Worm (Caenorhabditis elegans) whole organism, L4 larva: ENCODE measurements around the gene F59A1.12.

Source experiments
- F26F4.8 ChIP-seq: fragments of 200-800 bp; sonication (Bioruptor generic); conservative IDR thresholded peaks from 2 replicates; pipeline ENCODE4 v1.3.6; 2022; ENCODE audit warnings: missing genetic modification characterization, missing compliant biosample characterization
- F37D6.2 ChIP-seq: sonication (generic microtip); optimal IDR thresholded peaks from 2 replicates; lab custom pipeline; 2016; ENCODE audit warnings: mild to moderate bottlenecking, missing genetic modification characterization, missing compliant biosample characterization
- F44E2.7 ChIP-seq: fragments of 200-800 bp; sonication (Bioruptor generic); IDR thresholded peaks from 2 replicates; pipeline ENCODE4 v2.1.2; 2022; ENCODE audit warnings: missing genetic modification characterization, missing compliant biosample characterization
- R02D3.7 ChIP-seq: fragments of 150-350 bp; sonication (generic microtip); optimal IDR thresholded peaks from 3 replicates; lab custom pipeline; 2014; ENCODE audit warnings: missing biosample characterization, missing genetic modification characterization
- ZK337.2 ChIP-seq: fragments of 200-800 bp; sonication (Bioruptor generic); IDR thresholded peaks from 2 replicates; pipeline ENCODE4 v1.3.6; 2022; ENCODE audit warnings: missing genetic modification reagents, missing genetic modification characterization, missing compliant biosample characterization
- ama-1 ChIP-seq: fragments of 150-350 bp; optimal IDR thresholded peaks from 2 replicates; lab custom pipeline; 2014; ENCODE audit warnings: inconsistent platforms, mixed read lengths
- ceh-32 ChIP-seq: sonication (generic microtip); optimal IDR thresholded peaks from 2 replicates; lab custom pipeline; 2016; ENCODE audit warnings: mild to moderate bottlenecking, missing genetic modification characterization, missing compliant biosample characterization; ENCODE audit not compliant: poor library complexity
- ceh-44 ChIP-seq: fragments of 200-800 bp; sonication (Bioruptor generic); IDR thresholded peaks from 2 replicates; pipeline ENCODE4 v1.3.6; 2022; ENCODE audit warnings: missing genetic modification reagents, missing genetic modification characterization, missing compliant biosample characterization
- ceh-82 ChIP-seq: sonication (generic microtip); optimal IDR thresholded peaks from 2 replicates; lab custom pipeline; 2017; ENCODE audit warnings: missing biosample characterization, missing genetic modification characterization
- cey-2 ChIP-seq: sonication (generic microtip); optimal IDR thresholded peaks from 3 replicates; lab custom pipeline; 2017; ENCODE audit warnings: missing genetic modification characterization, mild to moderate bottlenecking, missing compliant biosample characterization, antibody characterized with exemption, borderline replicate concordance; ENCODE audit not compliant: insufficient read depth
- ctbp-1 ChIP-seq: fragments of 200-800 bp; sonication (Bioruptor generic); IDR thresholded peaks from 2 replicates; pipeline ENCODE4 v1.3.6; 2022; ENCODE audit warnings: missing genetic modification reagents, missing genetic modification characterization, missing compliant biosample characterization
- daf-19 ChIP-seq: fragments of 200-800 bp; sonication (Bioruptor generic); conservative IDR thresholded peaks from 2 replicates; pipeline ENCODE4 v1.3.6; 2022; ENCODE audit warnings: missing genetic modification characterization, missing compliant biosample characterization
- dmd-8 ChIP-seq: fragments of 200-800 bp; sonication (Bioruptor generic); IDR thresholded peaks from 2 replicates; pipeline ENCODE4 v1.3.6; 2022; ENCODE audit warnings: missing genetic modification characterization, missing compliant biosample characterization
- dmd-9 ChIP-seq: fragments of 200-800 bp; sonication (Bioruptor generic); IDR thresholded peaks from 2 replicates; pipeline ENCODE4 v1.3.6; 2022; ENCODE audit warnings: missing genetic modification reagents, missing genetic modification characterization, missing compliant biosample characterization
- duxl-1 ChIP-seq: sonication (generic microtip); optimal IDR thresholded peaks from 2 replicates; lab custom pipeline; 2016; ENCODE audit warnings: mild to moderate bottlenecking, missing genetic modification characterization, moderate library complexity, missing compliant biosample characterization; ENCODE audit not compliant: poor library complexity
- dve-1 ChIP-seq: sonication (generic microtip); optimal IDR thresholded peaks from 2 replicates; lab custom pipeline; 2017; ENCODE audit warnings: antibody characterized with exemption, mild to moderate bottlenecking, missing genetic modification characterization, missing compliant biosample characterization; ENCODE audit not compliant: insufficient read depth
- fkh-10 ChIP-seq: fragments of 150-350 bp; optimal IDR thresholded peaks from 2 replicates; lab custom pipeline; 2014; ENCODE audit warnings: missing biosample characterization, missing genetic modification reagents, missing genetic modification characterization
- gei-8 ChIP-seq: fragments of 200-800 bp; sonication (Bioruptor generic); optimal IDR thresholded peaks from 2 replicates; lab custom pipeline; 2018; ENCODE audit warnings: mild to moderate bottlenecking, missing genetic modification characterization, missing compliant biosample characterization
- jun-1 ChIP-seq: fragments of 150-350 bp; optimal IDR thresholded peaks from 2 replicates; lab custom pipeline; 2014; ENCODE audit warnings: missing biosample characterization, missing genetic modification reagents, missing genetic modification characterization
- lin-15B ChIP-seq: fragments of 150-350 bp; sonication (generic microtip); optimal IDR thresholded peaks from 3 replicates; lab custom pipeline; 2014; ENCODE audit warnings: missing biosample characterization, missing genetic modification characterization
- lin-29 ChIP-seq: fragments of 200-800 bp; sonication (Bioruptor generic); IDR thresholded peaks from 2 replicates; pipeline ENCODE4 v1.3.6; 2022; ENCODE audit warnings: missing genetic modification reagents, missing genetic modification characterization, missing compliant biosample characterization
- lin-39 ChIP-seq: fragments of 150-350 bp; optimal IDR thresholded peaks from 2 replicates; lab custom pipeline; 2014; ENCODE audit warnings: missing biosample characterization, missing genetic modification reagents, missing genetic modification characterization
- mdl-1 ChIP-seq, 2 experiments: fragments of 150-350 bp in 1 of 2; sonication (generic microtip) in 1 of 2; optimal IDR thresholded peaks; 2 replicates each; lab custom pipeline; 2014 to 2017; ENCODE audit warnings: missing biosample characterization in 2 of 2, missing genetic modification characterization in 2 of 2
- mdt-29 ChIP-seq: fragments of 200-800 bp; sonication (Bioruptor generic); IDR thresholded peaks from 2 replicates; pipeline ENCODE4 v1.3.6; 2022; ENCODE audit warnings: missing genetic modification reagents, missing genetic modification characterization, missing compliant biosample characterization
- nhr-10 ChIP-seq: fragments of 150-350 bp; optimal IDR thresholded peaks from 2 replicates; lab custom pipeline; 2014; ENCODE audit warnings: missing biosample characterization, missing genetic modification characterization
- nhr-102 ChIP-seq: sonication (generic microtip); optimal IDR thresholded peaks from 2 replicates; lab custom pipeline; 2016; ENCODE audit warnings: mild to moderate bottlenecking, missing genetic modification characterization, moderate library complexity, missing compliant biosample characterization
- nhr-11 ChIP-seq: fragments of 150-350 bp; optimal IDR thresholded peaks from 2 replicates; lab custom pipeline; 2014; ENCODE audit warnings: missing biosample characterization, missing genetic modification characterization
- nhr-237 ChIP-seq: sonication (generic microtip); optimal IDR thresholded peaks from 2 replicates; lab custom pipeline; 2017; ENCODE audit warnings: missing biosample characterization, missing genetic modification characterization
- pha-4 ChIP-seq, 2 experiments: fragments of 150-350 bp in 1 of 2; fragments of 200-800 bp in 1 of 2; sonication (Bioruptor generic) in 1 of 2; IDR thresholded peaks in 1 of 2; optimal IDR thresholded peaks in 1 of 2; 2 replicates each; pipeline versions ENCODE4 v1.3.6 to Lab custom; 2014 to 2022; ENCODE audit warnings: missing genetic modification characterization in 2 of 2, missing genetic modification reagents in 2 of 2, missing biosample characterization in 1 of 2, missing compliant biosample characterization in 1 of 2
- pqm-1 ChIP-seq: sonication (generic microtip); optimal IDR thresholded peaks from 2 replicates; lab custom pipeline; 2017; ENCODE audit warnings: missing biosample characterization, missing genetic modification characterization
- set-16 ChIP-seq: fragments of 200-800 bp; sonication (Bioruptor generic); IDR thresholded peaks from 2 replicates; pipeline ENCODE4 v1.3.6; 2022; ENCODE audit warnings: missing genetic modification reagents, missing genetic modification characterization, missing compliant biosample characterization
- tag-97 ChIP-seq: fragments of 200-800 bp; sonication (Bioruptor generic); IDR thresholded peaks from 2 replicates; pipeline ENCODE4 v1.3.6; 2022; ENCODE audit warnings: missing genetic modification characterization, missing compliant biosample characterization
- tra-1 ChIP-seq: fragments of 200-800 bp; sonication (Bioruptor generic); IDR thresholded peaks from 2 replicates; pipeline ENCODE4 v1.3.6; 2022; ENCODE audit warnings: missing genetic modification reagents, missing genetic modification characterization, missing compliant biosample characterization
- unc-130 ChIP-seq: sonication (generic microtip); optimal IDR thresholded peaks from 2 replicates; lab custom pipeline; 2016; ENCODE audit warnings: missing genetic modification reagents, missing genetic modification characterization, missing compliant biosample characterization
- ztf-11 ChIP-seq: fragments of 150-350 bp; optimal IDR thresholded peaks from 2 replicates; lab custom pipeline; 2014; ENCODE audit warnings: missing biosample characterization, missing genetic modification characterization

Gene F59A1.12

DNA sequence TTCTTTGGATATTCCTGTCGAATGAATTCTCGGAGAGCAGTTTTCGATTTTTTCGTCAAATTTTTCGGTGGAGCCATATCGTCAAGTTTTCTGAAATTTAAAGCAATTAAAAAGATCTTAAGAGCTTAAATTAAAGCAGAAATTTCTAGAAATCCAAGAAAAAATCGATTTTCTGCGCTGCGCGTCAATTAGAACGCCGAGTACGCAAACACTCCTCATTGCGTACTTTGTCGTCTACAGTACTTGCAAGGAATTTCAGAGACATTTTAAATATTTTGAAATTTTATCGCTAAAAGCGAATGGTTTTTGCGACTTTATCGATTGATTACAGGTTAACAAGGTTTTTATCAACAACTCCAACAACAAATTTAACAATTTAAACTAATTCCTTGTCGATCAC, 12.4 kb downstream of the F59A1.12 start:
- TF ChIP-seq nhr-102, result no peak
- no peak for TF ChIP-seq lin-15B (tag; lab: Kevin White, UChicago)
- no peak for TF ChIP-seq gei-8
- TF ChIP-seq pha-4 (GFP tag; IDR thresholded peaks at IDR 0.05; lab: Robert Waterston, UW), result no peak
- TF ChIP-seq pha-4 (tag; optimal IDR thresholded peaks at IDR 0.05; lab: Kevin White, UChicago), result no peak
- TF ChIP-seq cey-2 (tag; lab: Kevin White, UChicago), result no peak
- TF ChIP-seq mdl-1 (tag; optimal IDR thresholded peaks at IDR 0.05; lab: Kevin White, UChicago), result no peak

DNA sequence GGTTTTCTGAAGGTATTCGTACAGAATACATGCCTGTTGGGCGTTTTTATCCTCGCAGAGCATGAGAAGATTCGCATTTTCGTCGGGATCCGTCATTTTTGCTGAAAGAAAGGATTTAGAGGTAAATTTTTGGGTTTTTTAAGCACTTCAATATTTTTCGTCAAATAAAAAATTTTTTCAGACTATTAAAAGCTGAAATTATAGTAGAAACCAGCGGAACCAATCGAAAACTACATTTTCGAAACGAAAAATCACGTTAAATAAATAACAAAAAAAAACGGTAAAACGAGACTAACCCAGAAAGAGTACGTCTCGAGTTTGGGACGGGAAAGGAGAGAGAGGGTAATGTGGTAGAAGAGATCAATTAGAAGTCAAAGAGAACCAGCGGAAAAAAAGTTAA, 17.1 kb downstream of the F59A1.12 start, which contains the start of gene fbxa-192:
Gene fbxa-192, minus strand, starts transcription at position 101 of the 400 bp plus-strand sequence.
- TF ChIP-seq unc-130 (GFP tag; lab: Kevin White, UChicago), result no peak
- no peak for TF ChIP-seq ama-1 (lab: Kevin White, UChicago)

DNA sequence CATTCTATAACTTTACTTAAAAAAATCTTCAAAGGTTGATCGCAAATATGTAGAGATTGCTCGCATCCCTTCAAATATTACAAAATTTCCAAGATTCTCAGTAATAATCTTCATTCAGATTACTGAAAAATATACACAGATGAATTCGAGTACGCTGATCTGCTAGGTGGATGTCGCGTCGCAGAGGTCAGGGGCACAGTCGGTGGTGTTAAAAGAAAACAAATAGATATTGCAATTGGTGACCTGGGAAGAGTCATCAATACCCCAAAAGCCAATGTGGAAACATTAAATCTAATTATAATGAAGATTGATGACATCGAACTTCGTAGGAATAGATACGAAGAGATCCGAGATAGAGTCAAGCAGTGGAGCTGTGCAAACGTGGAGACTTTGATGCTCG, 39.0 kb downstream of the F59A1.12 start, which contains the start of gene F57G4.10:
Gene F57G4.10, plus strand, starts transcription at position 301 of the 400 bp plus-strand sequence.
- no peak for TF ChIP-seq ceh-32 (tag; lab: Kevin White, UChicago)
- TF ChIP-seq F26F4.8 (GFP tag; lab: Robert Waterston, UW), result no peak
- TF ChIP-seq jun-1 (tag; lab: Kevin White, UChicago), result no peak
- TF ChIP-seq mdt-29 (GFP tag; lab: Robert Waterston, UW), result no peak
- TF ChIP-seq set-16 (GFP tag; lab: Robert Waterston, UW), result no peak
- TF ChIP-seq nhr-11 (tag; lab: Kevin White, UChicago), result no peak
- TF ChIP-seq F37D6.2 (tag; lab: Kevin White, UChicago), result no peak
- TF ChIP-seq tra-1, result no peak
- no peak for TF ChIP-seq duxl-1 (tag; lab: Kevin White, UChicago)
- no peak for TF ChIP-seq dve-1
- no peak for TF ChIP-seq nhr-237 (tag; lab: Kevin White, UChicago)
- TF ChIP-seq tag-97, result no peak
- no peak for TF ChIP-seq ztf-11 (tag; lab: Kevin White, UChicago)
- no peak for TF ChIP-seq lin-15B (tag; lab: Kevin White, UChicago)
- no peak for TF ChIP-seq lin-39 (tag; lab: Kevin White, UChicago)
- TF ChIP-seq, all 104 proteins: peak for 0

ce11 chrV:17624906-17625305, 42.7 kb downstream of the F59A1.12 start, which contains the start of gene F57G4.11:
TSS of gene F57G4.11 (plus strand) at chrV:17625206.
- TF ChIP-seq nhr-10 (tag; lab: Kevin White, UChicago), result no peak
- no peak for TF ChIP-seq pqm-1 (tag; lab: Kevin White, UChicago)
- no peak for TF ChIP-seq ZK337.2 (GFP tag; lab: Robert Waterston, UW)
- no peak for TF ChIP-seq ceh-82
- TF ChIP-seq ctbp-1 (GFP tag; lab: Robert Waterston, UW), result no peak
- TF ChIP-seq dmd-9 (GFP tag; lab: Robert Waterston, UW), result no peak
- no peak for TF ChIP-seq dmd-8
- TF ChIP-seq pha-4 (GFP tag; IDR thresholded peaks at IDR 0.05; lab: Robert Waterston, UW), result no peak
- no peak for TF ChIP-seq pha-4 (tag; optimal IDR thresholded peaks at IDR 0.05; lab: Kevin White, UChicago)
- no peak for TF ChIP-seq R02D3.7 (tag; lab: Kevin White, UChicago)
- no peak for TF ChIP-seq fkh-10
- no peak for TF ChIP-seq F44E2.7 (GFP tag; lab: Robert Waterston, UW)
- TF ChIP-seq lin-29 (GFP tag; lab: Robert Waterston, UW), result no peak
- no peak for TF ChIP-seq daf-19 (GFP tag; lab: Robert Waterston, UW)
- no peak for TF ChIP-seq lin-39 (tag; lab: Kevin White, UChicago)
- TF ChIP-seq ceh-44 (GFP tag; lab: Robert Waterston, UW), result no peak
- no peak for TF ChIP-seq tag-97
- no peak for TF ChIP-seq F37D6.2 (tag; lab: Kevin White, UChicago)
